Worm (Caenorhabditis elegans): ENCODE results near the gene zhit-2.

Gene zhit-2

DNA sequence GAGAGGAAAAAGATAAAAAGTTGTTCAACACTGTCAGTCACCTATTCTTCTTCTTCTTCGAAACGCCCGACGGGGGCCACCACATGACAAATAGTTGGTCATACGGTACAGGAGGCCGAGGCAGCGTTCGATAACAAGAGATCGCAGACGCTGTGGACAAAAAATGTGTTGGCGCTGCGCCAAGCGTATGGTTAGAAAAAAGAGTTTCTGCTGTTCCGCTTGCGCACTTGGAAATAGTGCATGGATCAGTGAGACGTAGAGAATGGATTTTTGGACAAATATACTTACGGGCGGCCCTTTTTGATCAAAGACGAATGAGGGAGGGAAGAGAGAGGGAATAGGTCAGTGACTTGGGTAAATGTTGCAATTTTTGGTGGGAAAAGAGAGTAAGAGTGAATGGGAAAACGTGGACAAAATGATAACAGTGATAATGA, 40.6 kb upstream of the zhit-2 start (continued):
- TF ChIP-seq bed-1 (GFP tag; IDR thresholded peaks at IDR 0.05): no peak
- peak; percentile 78 for TF ChIP-seq dox-1 (GFP tag; IDR thresholded peaks at IDR 0.05)
- peak; percentile 36 for TF ChIP-seq gei-17 (GFP tag; optimal IDR thresholded peaks at IDR 0.05)
- no peak for TF ChIP-seq T26A5.8 (tag; optimal IDR thresholded peaks at IDR 0.05)
- no peak for TF ChIP-seq T07F8.4 (tag; optimal IDR thresholded peaks at IDR 0.05)
- no peak for TF ChIP-seq F23B12.7 (tag; optimal IDR thresholded peaks at IDR 0.05; ENCODE audit: insufficient read depth)
- TF ChIP-seq B0019.2 (GFP tag; conservative IDR thresholded peaks at IDR 0.05): no peak
- no peak for TF ChIP-seq ZK185.1 (tag; optimal IDR thresholded peaks at IDR 0.05; ENCODE audit: poor library complexity, severe bottlenecking)
- no peak for TF ChIP-seq F49E8.2 (tag; optimal IDR thresholded peaks at IDR 0.05; ENCODE audit: insufficient read depth)
- no peak for TF ChIP-seq mel-28 (tag; optimal IDR thresholded peaks at IDR 0.05; ENCODE audit: borderline replicate concordance)
- TF ChIP-seq Y56A3A.18 (GFP tag; IDR thresholded peaks at IDR 0.05): no peak
- TF ChIP-seq cebp-2 (GFP tag; IDR thresholded peaks at IDR 0.05): no peak
- no peak for TF ChIP-seq egrh-3 (GFP tag; IDR thresholded peaks at IDR 0.05)
- TF ChIP-seq dpl-1 (GFP tag; optimal IDR thresholded peaks at IDR 0.05): no peak
- no peak for TF ChIP-seq B0035.1 (tag; optimal IDR thresholded peaks at IDR 0.05)
- TF ChIP-seq cebp-1 (GFP tag; IDR thresholded peaks at IDR 0.05): no peak
- peak; percentile 77 for TF ChIP-seq cebp-1 (tag; optimal IDR thresholded peaks at IDR 0.05)
- 0 out of 2 replicates have a peak, but pooled peaks have one; percentile 29 for TF ChIP-seq lir-1 (GFP tag; conservative IDR thresholded peaks at IDR 0.05)
- TF ChIP-seq lin-54 (GFP tag; optimal IDR thresholded peaks at IDR 0.05): peak; percentile 32
- TF ChIP-seq zfh-2 (GFP tag; conservative IDR thresholded peaks at IDR 0.05): peak; percentile 73
- no peak for TF ChIP-seq hrde-1 (tag; optimal IDR thresholded peaks at IDR 0.05; ENCODE audit: borderline replicate concordance)
- peak; percentile 43 for TF ChIP-seq tbp1 (GFP tag; optimal IDR thresholded peaks at IDR 0.05)
- no peak for TF ChIP-seq lsy-27 (tag; optimal IDR thresholded peaks at IDR 0.05; ENCODE audit: borderline replicate concordance, insufficient read depth)
- TF ChIP-seq hmg-1.2 (GFP tag; IDR thresholded peaks at IDR 0.05): peak; percentile 83
- peak; percentile 35 for TF ChIP-seq unc-62 (GFP tag; optimal IDR thresholded peaks at IDR 0.05)
- peak; percentile 57 for TF ChIP-seq pha-4 (tag; optimal IDR thresholded peaks at IDR 0.05)
- no peak for TF ChIP-seq B0261.1 (tag; optimal IDR thresholded peaks at IDR 0.05)
- TF ChIP-seq F37B4.10 (GFP tag; IDR thresholded peaks at IDR 0.05): no peak
- peak; percentile 88 for TF ChIP-seq nhr-80 (tag; optimal IDR thresholded peaks at IDR 0.05)
- peak; percentile 24 for TF ChIP-seq ztf-22 (GFP tag; optimal IDR thresholded peaks at IDR 0.05)
- TF ChIP-seq let-526 (GFP tag; IDR thresholded peaks at IDR 0.05): 0 out of 2 replicates have a peak, but pooled peaks have one; percentile 60
- TF ChIP-seq athp-1 (tag; optimal IDR thresholded peaks at IDR 0.05): no peak
- 0 out of 2 replicates have a peak, but pooled peaks have one; percentile 52 for TF ChIP-seq pbrm-1 (GFP tag; IDR thresholded peaks at IDR 0.05)
- TF ChIP-seq aptf-2 (GFP tag; conservative IDR thresholded peaks at IDR 0.05): no peak
- no peak for TF ChIP-seq mes-4 (tag; optimal IDR thresholded peaks at IDR 0.05)
- peak; percentile 40 for TF ChIP-seq ets-4 (GFP tag; optimal IDR thresholded peaks at IDR 0.05)
- no peak for TF ChIP-seq tlf-1 (GFP tag; optimal IDR thresholded peaks at IDR 0.05)
- TF ChIP-seq K11D2.4 (GFP tag; IDR thresholded peaks at IDR 0.05): peak; percentile 75
- 0 out of 2 replicates have a peak, but pooled peaks have one; percentile 10 for TF ChIP-seq rcor-1 (GFP tag; IDR thresholded peaks at IDR 0.05)
- TF ChIP-seq let-607 (tag; optimal IDR thresholded peaks at IDR 0.05): peak; percentile 55 to 58
- TF ChIP-seq lin-26 (GFP tag; IDR thresholded peaks at IDR 0.05): no peak
- no peak for TF ChIP-seq D2030.7 (GFP tag; IDR thresholded peaks at IDR 0.05)
- TF ChIP-seq F57C9.4 (tag; optimal IDR thresholded peaks at IDR 0.05): no peak
- TF ChIP-seq atf-7 (tag; optimal IDR thresholded peaks at IDR 0.05): peak; percentile 77
- no peak for TF ChIP-seq ztf-25 (GFP tag; IDR thresholded peaks at IDR 0.05)
- TF ChIP-seq ztf-6 (GFP tag; IDR thresholded peaks at IDR 0.05): no peak
- no peak for TF ChIP-seq ccch-3 (GFP tag; optimal IDR thresholded peaks at IDR 0.05)
- no peak for TF ChIP-seq F10E7.11 (tag; optimal IDR thresholded peaks at IDR 0.05)

Measured in whole organism, young adult.